Fruit fly (Drosophila melanogaster) Kc167 (cell line): ENCODE measurements around the gene AcCoAS.

Experiments
- Sin3A ChIP-seq: fragments of >200 bp; optimal IDR thresholded peaks from 2 replicates; lab custom pipeline; 2018; ENCODE audit warnings: missing external identifiers
- h ChIP-seq: fragments of >200 bp; optimal IDR thresholded peaks from 3 replicates; lab custom pipeline; 2018; ENCODE audit warnings: missing external identifiers

DNA sequence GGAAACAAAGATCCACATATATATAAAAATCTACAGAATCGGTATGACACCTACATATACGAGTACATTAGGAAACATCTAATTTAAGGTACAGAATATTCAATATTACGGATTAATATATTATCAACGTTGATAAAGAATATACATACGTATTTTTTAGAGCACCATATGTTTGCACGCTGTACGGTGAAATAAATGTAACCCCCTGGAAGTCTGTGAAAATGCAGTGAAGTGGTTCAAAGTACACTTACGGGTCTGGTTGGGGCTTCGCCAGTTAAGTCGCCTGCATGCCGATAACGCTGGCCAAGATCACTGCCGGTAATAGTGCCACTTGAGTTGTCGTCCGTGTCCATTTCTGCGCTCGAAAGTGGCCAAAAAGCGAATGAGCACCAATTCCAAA, 23.6 kb upstream of the AcCoAS start:
- TF ChIP-seq h (lab: Kevin White, UChicago) (no peak), Sin3A (no peak)
